Worm (Caenorhabditis elegans): ENCODE measurements around the gene F56D6.18.

ce11 chrIV:3876955-3877354 lies 34.8 kb downstream of the F56D6.18 start:
- no peak for TF ChIP-seq mab-5 (tag; optimal IDR thresholded peaks at IDR 0.05)
- TF ChIP-seq nhr-11 (tag; optimal IDR thresholded peaks at IDR 0.05): no peak
- no peak for TF ChIP-seq R02D3.7 (tag; optimal IDR thresholded peaks at IDR 0.05)
- TF ChIP-seq lsy-2 (tag; optimal IDR thresholded peaks at IDR 0.05): no peak
- TF ChIP-seq ztf-4 (tag; optimal IDR thresholded peaks at IDR 0.05): no peak

All from whole organism, L2 larva.